Worm (Caenorhabditis elegans): ENCODE measurements around the gene tsp-3.

Gene tsp-3

DNA sequence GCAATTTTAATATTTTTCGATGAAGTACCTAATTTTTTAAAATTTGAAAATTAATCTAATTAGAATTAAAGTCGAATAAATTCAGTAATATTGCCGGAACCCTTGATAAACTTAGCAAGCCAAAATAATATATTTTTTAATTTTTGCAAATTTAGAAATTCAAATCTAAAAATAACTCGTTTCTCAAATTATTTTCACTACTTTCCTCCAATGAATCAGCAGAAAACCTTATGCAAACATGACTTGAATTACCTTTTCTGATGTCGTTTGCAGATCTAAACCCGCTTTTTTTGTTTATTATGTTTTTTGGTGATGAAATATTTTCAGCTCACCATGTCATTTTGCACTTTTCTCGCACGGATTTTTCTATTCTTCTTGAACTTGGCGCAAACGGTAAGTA, at the start of gene tsp-3:
Gene tsp-3, plus strand, starts transcription at position 301 of the 400 bp plus-strand sequence.
- TF ChIP-seq Y22D7AL.16 (tag; optimal IDR thresholded peaks at IDR 0.05) = no peak
- no peak for TF ChIP-seq rnt-1 (tag; optimal IDR thresholded peaks at IDR 0.05)
- TF ChIP-seq ceh-31 (tag; optimal IDR thresholded peaks at IDR 0.05) = no peak
- no peak for TF ChIP-seq lim-6 (tag; optimal IDR thresholded peaks at IDR 0.05)
- TF ChIP-seq nhr-232 (tag; optimal IDR thresholded peaks at IDR 0.05) = no peak
- TF ChIP-seq ceh-9 (tag; optimal IDR thresholded peaks at IDR 0.05) = no peak
- no peak for TF ChIP-seq dmd-4 (tag; optimal IDR thresholded peaks at IDR 0.05; ENCODE audit: borderline replicate concordance)
- TF ChIP-seq nhr-11 (tag; optimal IDR thresholded peaks at IDR 0.05) = no peak
- no peak for TF ChIP-seq ahr-1 (tag; optimal IDR thresholded peaks at IDR 0.05)
- TF ChIP-seq elt-2 (tag; optimal IDR thresholded peaks at IDR 0.05) = no peak

- TF ChIP-seq ceh-19 (GFP tag; optimal IDR thresholded peaks at IDR 0.05) = no peak
- no peak for TF ChIP-seq lin-11 (tag; optimal IDR thresholded peaks at IDR 0.05)
- TF ChIP-seq sox-4 (tag; optimal IDR thresholded peaks at IDR 0.05) = no peak
- TF ChIP-seq pha-2 (tag; optimal IDR thresholded peaks at IDR 0.05) = no peak
- TF ChIP-seq ztf-16 (tag; optimal IDR thresholded peaks at IDR 0.05) = no peak
- no peak for TF ChIP-seq K09A11.1 (tag; optimal IDR thresholded peaks at IDR 0.05; ENCODE audit: insufficient read depth)
- no peak for TF ChIP-seq K02D7.2 (tag; optimal IDR thresholded peaks at IDR 0.05)
- no peak for TF ChIP-seq pag-3 (tag; optimal IDR thresholded peaks at IDR 0.05; ENCODE audit: borderline replicate concordance)
- TF ChIP-seq ceh-34 (tag; optimal IDR thresholded peaks at IDR 0.05) = no peak
Observed at ce11 chrIII:13164902-13165301, 47.6 kb upstream of the tsp-3 start.

DNA sequence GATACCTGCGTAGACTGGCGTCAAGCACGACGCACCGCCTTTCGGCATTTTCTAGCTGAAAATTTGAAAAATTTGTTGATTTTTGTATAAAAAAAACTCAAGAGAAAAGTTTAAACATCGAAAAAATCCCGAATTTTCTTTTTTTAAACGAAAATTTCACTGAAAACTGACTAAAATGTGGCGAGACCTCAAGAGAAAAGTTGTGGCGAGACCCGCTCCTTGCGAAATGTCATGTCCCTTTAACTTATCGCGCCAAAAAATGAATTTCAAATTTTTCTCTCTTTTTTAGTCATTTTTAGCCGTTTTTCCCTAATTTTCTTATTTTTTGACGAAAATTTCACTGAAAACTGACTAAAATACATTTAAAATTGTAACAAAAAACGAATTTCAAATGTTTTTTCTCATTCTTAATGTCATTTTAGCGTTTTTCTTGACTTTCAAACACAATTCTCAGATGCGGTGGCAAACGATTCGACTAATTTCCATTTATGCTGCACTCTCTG, 43.0 kb upstream of the tsp-3 start, which contains the start of the genes snpc-1.2 and Y39E4B.5:
Gene snpc-1.2, minus strand, starts transcription at position 78 of the 503 bp plus-strand sequence.
Gene Y39E4B.5, plus strand, starts transcription at position 453 of the 503 bp plus-strand sequence.
- TF ChIP-seq nhr-11 (tag; optimal IDR thresholded peaks at IDR 0.05) = no peak
- no peak for TF ChIP-seq sox-2 (GFP tag; IDR thresholded peaks at IDR 0.05)
- TF ChIP-seq ceh-22 (tag; optimal IDR thresholded peaks at IDR 0.05) = no peak
- no peak for TF ChIP-seq hlh-30 (tag; optimal IDR thresholded peaks at IDR 0.05; ENCODE audit: insufficient read depth)
- TF ChIP-seq elt-2 (tag; optimal IDR thresholded peaks at IDR 0.05) = no peak
- TF ChIP-seq pat-9 (tag; optimal IDR thresholded peaks at IDR 0.05) = no peak
- TF ChIP-seq tbx-7 (tag; optimal IDR thresholded peaks at IDR 0.05) = no peak
- TF ChIP-seq zip-5 (tag; optimal IDR thresholded peaks at IDR 0.05) = no peak
- TF ChIP-seq syd-9 (tag; optimal IDR thresholded peaks at IDR 0.05) = no peak
- no peak for TF ChIP-seq C08G9.2 (tag; optimal IDR thresholded peaks at IDR 0.05)
- TF ChIP-seq ceh-30 (tag; optimal IDR thresholded peaks at IDR 0.05) = no peak

- TF ChIP-seq C38D4.7 (GFP tag; optimal IDR thresholded peaks at IDR 0.05) = no peak
- no peak for TF ChIP-seq mec-3 (tag; optimal IDR thresholded peaks at IDR 0.05; ENCODE audit: borderline replicate concordance)
- no peak for TF ChIP-seq ttx-3 (tag; optimal IDR thresholded peaks at IDR 0.05)
- no peak for TF ChIP-seq F13H6.1 (tag; optimal IDR thresholded peaks at IDR 0.05)
- no peak for TF ChIP-seq ceh-45 (GFP tag; IDR thresholded peaks at IDR 0.05)
- TF ChIP-seq hlh-13 (GFP tag; optimal IDR thresholded peaks at IDR 0.05) = no peak
- TF ChIP-seq syd-9 (tag; optimal IDR thresholded peaks at IDR 0.05) = no peak
- no peak for TF ChIP-seq sdc-2 (tag; optimal IDR thresholded peaks at IDR 0.05)
- TF ChIP-seq pha-4 (tag; optimal IDR thresholded peaks at IDR 0.05) = no peak
- TF ChIP-seq pax-1 (tag; optimal IDR thresholded peaks at IDR 0.05) = no peak
- TF ChIP-seq fax-1 (tag; optimal IDR thresholded peaks at IDR 0.05) = no peak
- TF ChIP-seq eyg-1 (tag; optimal IDR thresholded peaks at IDR 0.05) = no peak
- TF ChIP-seq ceh-14 (tag; optimal IDR thresholded peaks at IDR 0.05) = no peak
- TF ChIP-seq zip-5 (tag; optimal IDR thresholded peaks at IDR 0.05) = no peak
- TF ChIP-seq ceh-31 (tag; optimal IDR thresholded peaks at IDR 0.05) = no peak
- no peak for TF ChIP-seq ceh-18 (tag; optimal IDR thresholded peaks at IDR 0.05)
- TF ChIP-seq nfya-1 (tag; optimal IDR thresholded peaks at IDR 0.05) = no peak
- no peak for TF ChIP-seq dmd-4 (tag; optimal IDR thresholded peaks at IDR 0.05; ENCODE audit: borderline replicate concordance)
Observed at ce11 chrIII:13173687-13174086, 38.8 kb upstream of the tsp-3 start.

All from whole organism, late embryonic.